Fruit fly (Drosophila melanogaster) whole organism: ENCODE results near the gene CG7330.

Experiments used
- CG8478 ChIP-seq: fragments of >200 bp; optimal IDR thresholded peaks from 2 replicates; lab custom pipeline; 2018; ENCODE audit warnings: inconsistent platforms
- Dll ChIP-seq: fragments of >200 bp; optimal IDR thresholded peaks from 2 replicates; lab custom pipeline; 2017
- EcR ChIP-seq, 2 experiments: fragments of >200 bp; optimal IDR thresholded peaks; 2 replicates each; lab custom pipeline; 2017; ENCODE audit warnings: missing biosample characterization in 2 of 2, missing genetic modification characterization in 2 of 2, missing genetic modification reagents in 2 of 2
- pan ChIP-seq: fragments of >200 bp; optimal IDR thresholded peaks from 2 replicates; lab custom pipeline; 2017
- psq ChIP-seq: fragments of >200 bp; optimal IDR thresholded peaks from 2 replicates; lab custom pipeline; 2017
- usp ChIP-seq: fragments of >200 bp; optimal IDR thresholded peaks from 2 replicates; lab custom pipeline; 2017; ENCODE audit warnings: missing biosample characterization, missing genetic modification characterization, mixed read lengths

The CG7330 gene

DNA sequence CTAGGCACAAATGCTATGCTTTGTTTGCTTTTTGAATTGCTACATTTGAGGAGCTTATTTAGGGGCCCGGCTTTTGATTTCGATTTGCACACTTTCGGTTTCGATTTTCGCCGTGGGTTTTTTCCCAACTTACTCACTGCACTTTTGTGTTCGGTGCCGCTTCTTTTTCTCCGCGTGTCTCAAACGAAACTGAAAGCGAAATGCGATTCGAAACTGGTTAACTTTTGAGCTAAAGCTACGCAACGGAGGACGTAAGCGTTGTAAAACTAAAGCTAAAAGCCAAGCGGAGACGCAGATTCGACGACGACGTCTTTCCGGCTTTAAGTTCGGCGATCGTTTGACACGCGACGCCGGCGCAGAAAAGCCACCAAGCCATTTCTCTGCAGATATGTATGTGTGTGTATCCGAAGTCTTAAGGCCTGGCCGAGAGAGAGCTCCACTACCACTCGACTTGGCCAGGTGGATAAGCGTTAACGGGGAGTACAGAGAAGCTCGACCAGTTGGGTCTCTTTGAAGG lies 13.5 kb downstream of the CG7330 start, which contains the start of gene CG13699:
CG13699 (minus strand) TSS at position 349 of the 517 bp plus-strand sequence.
- TF ChIP-seq psq (lab: Kevin White, UChicago) (no peak), usp (no peak), CG8478 (lab: Kevin White, UChicago) (no peak), EcR (GFP tag; optimal IDR thresholded peaks at IDR 0.05; lab: Kevin White, UChicago) (no peak), pan (lab: Kevin White, UChicago) (no peak), Dll (lab: Kevin White, UChicago) (no peak)

DNA sequence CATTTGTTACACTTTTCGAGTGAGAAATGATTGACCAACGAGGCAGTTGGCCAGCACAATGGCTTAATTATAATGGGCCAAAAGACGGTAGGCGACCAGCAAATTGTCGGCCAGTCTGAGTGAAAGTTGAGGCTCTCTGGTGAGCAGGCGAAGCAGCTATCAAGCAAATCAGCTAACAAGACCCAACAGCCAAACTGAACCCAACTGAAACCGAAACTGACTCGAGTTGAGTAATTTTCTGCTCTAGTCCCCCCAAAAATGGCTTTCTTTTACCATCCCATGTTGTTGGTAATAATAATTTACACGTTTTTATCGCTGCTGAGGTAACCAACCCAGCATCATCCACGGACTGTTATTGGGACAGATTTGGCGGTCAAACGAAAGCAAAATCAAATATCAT lies 14.4 kb downstream of the CG7330 start:
- TF ChIP-seq CG8478 (lab: Kevin White, UChicago) (no peak), usp (no peak), Dll (lab: Kevin White, UChicago) (no peak), EcR (GFP tag; optimal IDR thresholded peaks at IDR 0.05; lab: Kevin White, UChicago) (no peak), psq (lab: Kevin White, UChicago) (no peak)

dm6 chr3L:18164804-18165203 lies 16.1 kb downstream of the CG7330 start:
- TF ChIP-seq pan (lab: Kevin White, UChicago) (no peak), psq (lab: Kevin White, UChicago) (no peak), CG8478 (lab: Kevin White, UChicago) (no peak), EcR (GFP tag; optimal IDR thresholded peaks at IDR 0.05; lab: Kevin White, UChicago) (no peak), usp (no peak), Dll (lab: Kevin White, UChicago) (no peak)

- TF ChIP-seq pan (lab: Kevin White, UChicago): no peak
- no peak for TF ChIP-seq CG8478 (lab: Kevin White, UChicago)
- TF ChIP-seq psq (lab: Kevin White, UChicago): no peak
- no peak for TF ChIP-seq EcR (GFP tag; optimal IDR thresholded peaks at IDR 0.05; lab: Kevin White, UChicago)
- no peak for TF ChIP-seq Dll (lab: Kevin White, UChicago)
- TF ChIP-seq usp: no peak
These were observed 18.3 kb downstream of the CG7330 start for dm6 chr3L:18166977-18167528.

dm6 chr3L:18171093-18171492 lies 22.4 kb downstream of the CG7330 start:
- TF ChIP-seq EcR (GFP tag; optimal IDR thresholded peaks at IDR 0.05; lab: Kevin White, UChicago) (no peak), pan (lab: Kevin White, UChicago) (no peak), usp (no peak), psq (lab: Kevin White, UChicago) (no peak), CG8478 (lab: Kevin White, UChicago) (no peak), Dll (lab: Kevin White, UChicago) (no peak)

DNA sequence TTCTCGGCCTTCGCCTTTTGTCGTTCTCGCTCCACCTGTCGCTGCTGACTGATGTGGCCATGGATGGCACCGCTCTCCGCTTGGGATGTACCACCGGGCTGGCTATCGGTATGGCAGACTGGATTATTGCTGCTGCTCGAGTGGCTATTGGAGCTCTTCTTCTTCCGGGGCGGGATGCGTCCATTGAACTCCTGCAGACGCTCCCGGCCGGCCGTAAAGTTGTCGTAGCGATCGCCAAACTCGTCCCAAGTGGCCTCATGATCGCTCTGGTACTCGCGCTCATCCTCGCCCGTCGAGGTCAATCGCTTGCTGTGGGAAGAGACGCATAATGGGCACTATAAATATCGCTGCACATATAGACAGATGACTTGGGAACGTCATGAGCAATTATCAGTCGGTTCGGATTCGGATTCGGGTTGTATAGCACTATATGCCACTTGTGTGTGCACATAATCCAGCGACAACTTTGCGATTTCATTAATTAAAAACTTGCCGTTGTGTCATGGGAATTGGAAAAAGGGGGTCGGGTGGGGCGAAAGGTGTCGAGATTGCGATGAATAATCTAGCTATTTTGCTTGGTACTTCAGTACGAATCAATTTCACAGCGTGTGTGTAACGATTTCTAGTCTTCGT lies 23.5 kb downstream of the CG7330 start:
- TF ChIP-seq EcR (GFP tag; optimal IDR thresholded peaks at IDR 0.05; lab: Kevin White, UChicago) (peak in 1 of 2 experiments; percentile 69), pan (lab: Kevin White, UChicago) (no peak), Dll (lab: Kevin White, UChicago) (no peak)

- TF ChIP-seq usp (no peak), Dll (lab: Kevin White, UChicago) (no peak), psq (lab: Kevin White, UChicago) (no peak), EcR (GFP tag; optimal IDR thresholded peaks at IDR 0.05; lab: Kevin White, UChicago) (no peak), pan (lab: Kevin White, UChicago) (no peak), CG8478 (lab: Kevin White, UChicago) (no peak)
These were observed 24.9 kb downstream of the CG7330 start for dm6 chr3L:18173668-18174067.

- no peak for TF ChIP-seq psq (lab: Kevin White, UChicago)
- no peak for TF ChIP-seq EcR (GFP tag; optimal IDR thresholded peaks at IDR 0.05; lab: Kevin White, UChicago)
- TF ChIP-seq CG8478 (lab: Kevin White, UChicago): no peak
- TF ChIP-seq usp: no peak
- TF ChIP-seq Dll (lab: Kevin White, UChicago): no peak
These were observed 26.1 kb downstream of the CG7330 start for dm6 chr3L:18174833-18175232.

DNA sequence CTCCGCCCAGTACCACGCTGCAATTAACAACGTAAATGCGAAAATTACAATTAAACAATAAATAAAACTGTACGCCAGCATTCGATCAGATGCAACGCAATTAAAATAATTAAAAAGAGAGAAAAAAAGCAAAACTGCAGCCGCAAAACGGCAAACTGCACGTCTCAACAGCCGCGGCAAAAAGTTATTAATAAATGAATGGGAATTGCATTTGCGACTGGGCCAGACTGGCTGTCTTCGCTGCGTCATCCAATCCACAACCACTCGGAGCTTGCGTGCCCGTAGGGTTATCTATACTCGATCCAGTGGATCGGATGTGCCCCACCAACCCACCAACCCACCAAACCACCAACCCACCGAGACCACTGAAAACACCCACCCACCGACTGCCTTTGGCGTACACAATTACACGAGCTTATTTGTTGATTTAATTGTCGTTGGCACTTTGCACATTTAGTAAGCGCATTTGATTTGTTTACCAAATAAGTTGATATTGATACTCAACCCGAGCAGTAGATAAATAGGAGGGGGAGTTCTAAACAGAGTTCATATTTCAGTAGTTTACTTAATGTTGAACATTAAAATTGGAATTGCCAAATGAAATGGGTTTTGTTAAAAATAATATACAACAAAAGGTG lies 31.0 kb downstream of the CG7330 start:
- TF ChIP-seq psq (lab: Kevin White, UChicago) (no peak), pan (lab: Kevin White, UChicago) (no peak), usp (no peak)

- no peak for TF ChIP-seq pan (lab: Kevin White, UChicago)
- TF ChIP-seq psq (lab: Kevin White, UChicago): no peak
- TF ChIP-seq CG8478 (lab: Kevin White, UChicago): no peak
- no peak for TF ChIP-seq usp
- TF ChIP-seq Dll (lab: Kevin White, UChicago): no peak
- TF ChIP-seq EcR (GFP tag; optimal IDR thresholded peaks at IDR 0.05; lab: Kevin White, UChicago): no peak
These were observed 33.2 kb downstream of the CG7330 start for dm6 chr3L:18181900-18182299.

DNA sequence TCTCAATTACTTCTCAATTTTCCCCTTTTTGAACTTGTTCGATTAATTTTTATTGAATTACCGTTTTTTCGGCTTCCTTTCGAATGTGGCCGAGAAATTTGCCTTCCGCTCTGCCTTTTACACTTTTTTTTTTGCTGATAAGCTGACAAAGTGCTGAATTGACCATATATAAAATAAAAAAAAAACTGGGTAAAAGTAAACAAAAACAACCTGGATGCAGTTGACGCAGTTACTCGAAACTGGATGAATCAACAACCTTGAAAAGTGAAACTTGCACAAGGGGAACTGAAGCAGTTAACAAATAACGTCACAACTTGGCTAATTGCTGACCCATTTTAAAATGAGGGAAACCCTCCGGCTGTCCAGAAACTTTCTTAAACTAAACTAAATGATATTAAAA lies 35.2 kb downstream of the CG7330 start:
- TF ChIP-seq pan (lab: Kevin White, UChicago): no peak
- TF ChIP-seq usp: no peak
- no peak for TF ChIP-seq EcR (GFP tag; optimal IDR thresholded peaks at IDR 0.05; lab: Kevin White, UChicago)
- no peak for TF ChIP-seq Dll (lab: Kevin White, UChicago)
- no peak for TF ChIP-seq CG8478 (lab: Kevin White, UChicago)
- TF ChIP-seq psq (lab: Kevin White, UChicago): no peak

DNA sequence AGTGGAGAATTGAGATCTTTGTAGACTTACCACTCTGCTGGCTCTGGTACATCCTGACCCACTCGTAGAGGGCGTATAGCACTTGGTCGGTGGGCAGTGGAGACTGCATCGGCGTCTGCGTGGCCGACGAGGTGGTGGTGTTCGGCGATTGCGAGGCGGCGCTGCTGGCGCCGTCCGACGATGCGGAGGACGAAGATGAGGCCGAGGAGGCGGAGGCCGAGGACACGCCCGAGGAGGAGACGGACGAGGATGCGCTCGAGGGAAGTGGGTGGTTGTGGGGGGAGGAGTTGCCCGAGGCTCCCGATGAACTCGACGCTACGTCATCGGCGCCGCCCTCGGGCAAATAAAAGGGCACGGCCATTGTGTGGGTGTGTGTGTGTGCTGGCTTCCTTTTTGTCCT lies 36.0 kb downstream of the CG7330 start:
- TF ChIP-seq usp (no peak), psq (lab: Kevin White, UChicago) (no peak), Dll (lab: Kevin White, UChicago) (no peak), EcR (GFP tag; optimal IDR thresholded peaks at IDR 0.05; lab: Kevin White, UChicago) (no peak), pan (lab: Kevin White, UChicago) (no peak), CG8478 (lab: Kevin White, UChicago) (no peak)
